Worm (Caenorhabditis elegans) whole organism, midembryonic: ENCODE results near the gene F22B7.1.

ENCODE experiments used
- T22C8.4 ChIP-seq: fragments of 200-800 bp; sonication (Bioruptor generic); IDR thresholded peaks from 2 replicates; pipeline ENCODE4 v1.3.6; 2022; ENCODE audit warnings: missing genetic modification characterization, missing compliant biosample characterization
- cog-1 ChIP-seq: sonication (generic microtip); optimal IDR thresholded peaks from 2 replicates; lab custom pipeline; 2016; ENCODE audit warnings: missing genetic modification characterization, missing compliant biosample characterization
- flt-1 ChIP-seq: fragments of 200-800 bp; sonication (Bioruptor generic); IDR thresholded peaks from 2 replicates; pipeline ENCODE4 v1.3.6; 2022; ENCODE audit warnings: missing genetic modification characterization, missing compliant biosample characterization
- klf-2 ChIP-seq: fragments of 200-800 bp; sonication (Bioruptor generic); conservative IDR thresholded peaks from 2 replicates; pipeline ENCODE4 v1.3.6; 2022; ENCODE audit warnings: missing genetic modification reagents, missing genetic modification characterization, missing compliant biosample characterization
- med-1 ChIP-seq: sonication (generic microtip); optimal IDR thresholded peaks from 2 replicates; lab custom pipeline; 2017; ENCODE audit warnings: missing genetic modification characterization, mild to moderate bottlenecking, missing compliant biosample characterization, antibody characterized with exemption, missing genetic modification reagents; ENCODE audit not compliant: insufficient read depth
- ref-1 ChIP-seq: fragments of 200-800 bp; sonication (Bioruptor generic); conservative IDR thresholded peaks from 2 replicates; pipeline ENCODE4 v1.3.6; 2022; ENCODE audit warnings: missing genetic modification reagents, missing genetic modification characterization, missing compliant biosample characterization
- tab-1 ChIP-seq: fragments of 200-800 bp; sonication (Bioruptor generic); IDR thresholded peaks from 2 replicates; pipeline ENCODE4 v1.3.6; 2022; ENCODE audit warnings: missing genetic modification characterization, missing compliant biosample characterization
- ztf-23 ChIP-seq: fragments of 200-800 bp; sonication (Bioruptor generic); IDR thresholded peaks from 2 replicates; pipeline ENCODE4 v1.3.6; 2022; ENCODE audit warnings: missing genetic modification reagents, missing genetic modification characterization, missing compliant biosample characterization
- ztf-29 ChIP-seq: fragments of 200-800 bp; sonication (Bioruptor generic); IDR thresholded peaks from 2 replicates; pipeline ENCODE4 v1.3.6; 2022; ENCODE audit warnings: missing genetic modification reagents, missing genetic modification characterization, missing compliant biosample characterization

Gene F22B7.1

ce11 chrIII:8653457-8653856, 11.7 kb upstream of the F22B7.1 start:
- TF ChIP-seq flt-1 (GFP tag; lab: Robert Waterston, UW) (no peak), ref-1 (GFP tag; lab: Robert Waterston, UW) (no peak), tab-1 (no peak), ztf-23 (GFP tag; lab: Robert Waterston, UW) (no peak), cog-1 (tag; lab: Kevin White, UChicago) (no peak)

DNA sequence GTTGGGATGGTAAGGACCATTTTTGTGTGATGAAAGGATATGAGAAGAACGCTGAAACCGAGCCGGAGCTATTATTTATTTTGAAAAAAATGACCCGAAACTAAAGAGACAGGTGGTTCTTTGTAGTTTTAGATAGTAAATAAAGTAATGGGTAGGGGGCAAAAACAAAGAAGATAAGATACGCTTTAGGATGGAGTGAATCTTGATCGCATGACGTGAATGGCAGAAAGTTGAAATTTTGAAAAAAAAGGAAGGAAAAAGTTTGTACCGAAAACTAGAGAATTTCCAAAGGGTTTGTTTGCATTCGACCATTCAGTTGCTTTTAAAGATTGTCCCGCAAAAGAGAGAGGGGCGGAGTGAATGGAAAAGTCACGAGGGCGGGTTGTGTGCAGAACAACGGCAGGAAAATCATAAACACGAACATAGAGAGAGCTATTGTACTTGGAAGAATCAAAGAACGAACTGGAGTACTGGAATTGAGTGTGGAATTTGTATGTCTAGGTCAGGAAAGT, 11.2 kb upstream of the F22B7.1 start, which contains the start of gene F22B7.9:
F22B7.9 (minus strand) TSS at position 51 of the 512 bp plus-strand sequence.
- TF ChIP-seq ztf-29 (GFP tag; lab: Robert Waterston, UW) (no peak), T22C8.4 (GFP tag; lab: Robert Waterston, UW) (no peak), cog-1 (tag; lab: Kevin White, UChicago) (no peak), med-1 (no peak)

DNA sequence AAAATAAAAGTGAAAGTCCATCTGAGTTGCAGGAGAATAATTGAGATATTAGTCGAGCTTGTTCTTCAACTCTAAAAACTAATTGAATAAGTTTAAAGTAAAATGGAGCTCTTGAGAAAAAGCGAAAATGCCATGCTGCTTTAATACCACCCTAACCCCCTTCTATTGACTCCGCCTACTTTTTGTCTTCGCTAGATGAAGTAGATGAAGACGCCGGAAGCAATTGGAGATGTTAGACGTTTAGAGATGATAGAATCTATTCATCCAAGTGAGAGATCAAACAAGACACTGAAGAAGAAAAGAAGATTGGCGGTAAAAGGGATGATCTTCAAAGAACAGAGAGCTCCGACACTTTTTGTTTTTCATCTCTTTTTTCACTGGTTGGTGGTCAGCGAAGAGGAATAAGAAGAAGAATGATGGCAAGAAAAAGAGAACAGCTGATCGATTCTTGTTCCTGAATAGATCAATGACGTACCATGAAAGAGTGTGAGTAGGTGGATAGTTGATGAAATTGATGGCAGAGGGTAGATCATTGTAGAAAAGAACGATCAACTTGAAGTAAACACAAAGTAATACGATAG, 10.6 kb upstream of the F22B7.1 start:
- TF ChIP-seq ztf-29 (GFP tag; lab: Robert Waterston, UW) (no peak), cog-1 (tag; lab: Kevin White, UChicago) (no peak), T22C8.4 (GFP tag; lab: Robert Waterston, UW) (no peak), ref-1 (GFP tag; lab: Robert Waterston, UW) (no peak), med-1 (no peak), klf-2 (GFP tag; lab: Robert Waterston, UW) (no peak), flt-1 (GFP tag; lab: Robert Waterston, UW) (no peak), ztf-23 (GFP tag; lab: Robert Waterston, UW) (no peak), tab-1 (no peak)

ce11 chrIII:8655412-8655811, 9.7 kb upstream of the F22B7.1 start:
- TF ChIP-seq ztf-23 (GFP tag; lab: Robert Waterston, UW) (no peak), flt-1 (GFP tag; lab: Robert Waterston, UW) (no peak), T22C8.4 (GFP tag; lab: Robert Waterston, UW) (no peak), med-1 (no peak), klf-2 (GFP tag; lab: Robert Waterston, UW) (no peak), cog-1 (tag; lab: Kevin White, UChicago) (no peak), ztf-29 (GFP tag; lab: Robert Waterston, UW) (no peak), ref-1 (GFP tag; lab: Robert Waterston, UW) (no peak), tab-1 (no peak)

- no peak for TF ChIP-seq tab-1
- no peak for TF ChIP-seq ref-1 (GFP tag; lab: Robert Waterston, UW)
- no peak for TF ChIP-seq ztf-23 (GFP tag; lab: Robert Waterston, UW)
- TF ChIP-seq ztf-29 (GFP tag; lab: Robert Waterston, UW) = no peak
- no peak for TF ChIP-seq T22C8.4 (GFP tag; lab: Robert Waterston, UW)
- no peak for TF ChIP-seq klf-2 (GFP tag; lab: Robert Waterston, UW)
- TF ChIP-seq med-1 = no peak
- TF ChIP-seq flt-1 (GFP tag; lab: Robert Waterston, UW) = no peak
- TF ChIP-seq cog-1 (tag; lab: Kevin White, UChicago) = no peak
These were observed 9.1 kb upstream of the F22B7.1 start for ce11 chrIII:8656055-8656454.

DNA sequence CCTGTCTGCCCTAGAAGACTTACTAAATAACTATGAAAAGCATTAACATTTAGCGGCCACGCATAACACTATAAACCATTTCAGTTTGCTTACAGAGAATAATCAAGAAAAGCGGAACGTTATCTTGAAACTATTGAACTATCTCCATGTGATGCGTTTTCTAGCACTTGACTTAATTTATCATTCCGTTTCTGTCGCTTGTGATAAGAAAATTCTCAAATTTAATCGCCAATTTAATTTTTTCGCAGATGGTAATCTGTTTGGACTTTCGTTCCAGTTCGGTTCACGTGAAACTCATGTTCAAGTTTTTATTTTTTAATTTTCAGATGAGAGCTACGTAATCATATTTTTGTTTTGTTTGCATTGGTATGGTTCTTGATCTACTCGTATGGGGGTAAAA, 8.2 kb upstream of the F22B7.1 start:
- no peak for TF ChIP-seq T22C8.4 (GFP tag; lab: Robert Waterston, UW)
- TF ChIP-seq tab-1 = no peak
- no peak for TF ChIP-seq cog-1 (tag; lab: Kevin White, UChicago)
- no peak for TF ChIP-seq ref-1 (GFP tag; lab: Robert Waterston, UW)
- TF ChIP-seq klf-2 (GFP tag; lab: Robert Waterston, UW) = no peak
- no peak for TF ChIP-seq flt-1 (GFP tag; lab: Robert Waterston, UW)
- TF ChIP-seq ztf-23 (GFP tag; lab: Robert Waterston, UW) = no peak
- no peak for TF ChIP-seq ztf-29 (GFP tag; lab: Robert Waterston, UW)
- TF ChIP-seq med-1 = no peak

ce11 chrIII:8657676-8658366, 7.3 kb upstream of the F22B7.1 start:
- TF ChIP-seq ref-1 (GFP tag; lab: Robert Waterston, UW) (no peak), ztf-23 (GFP tag; lab: Robert Waterston, UW) (no peak), med-1 (no peak), flt-1 (GFP tag; lab: Robert Waterston, UW) (no peak), cog-1 (tag; lab: Kevin White, UChicago) (no peak), tab-1 (no peak), ztf-29 (GFP tag; lab: Robert Waterston, UW) (no peak), klf-2 (GFP tag; lab: Robert Waterston, UW) (no peak), T22C8.4 (GFP tag; lab: Robert Waterston, UW) (no peak)

DNA sequence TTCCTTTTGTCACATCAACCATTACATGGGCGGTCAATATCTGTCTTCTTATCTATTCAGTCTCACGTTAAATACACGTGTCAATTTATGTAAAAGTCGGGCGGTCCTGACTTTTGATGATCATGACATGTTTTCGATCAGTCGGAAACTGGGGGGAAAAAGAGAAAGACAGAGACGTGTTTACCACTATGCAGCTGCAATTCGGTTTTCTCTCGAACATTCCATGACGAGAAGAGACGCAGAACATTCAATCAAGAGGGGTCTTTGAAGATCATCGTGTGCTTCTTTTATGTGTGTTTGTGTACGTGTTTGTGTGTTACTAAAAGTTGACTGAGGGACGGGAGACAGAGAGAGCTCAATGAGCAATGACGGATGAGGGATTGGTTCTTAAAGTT, 6.8 kb upstream of the F22B7.1 start:
- TF ChIP-seq klf-2 (GFP tag; lab: Robert Waterston, UW) (no peak), med-1 (no peak), flt-1 (GFP tag; lab: Robert Waterston, UW) (no peak), tab-1 (no peak), cog-1 (tag; lab: Kevin White, UChicago) (no peak), ref-1 (GFP tag; lab: Robert Waterston, UW) (no peak), ztf-29 (GFP tag; lab: Robert Waterston, UW) (no peak), T22C8.4 (GFP tag; lab: Robert Waterston, UW) (no peak), ztf-23 (GFP tag; lab: Robert Waterston, UW) (no peak)

ce11 chrIII:8663143-8663542, 2.0 kb upstream of the F22B7.1 start:
- no peak for TF ChIP-seq ztf-23 (GFP tag; lab: Robert Waterston, UW)
